Worm (Caenorhabditis elegans) whole organism, L2 larva: ENCODE data around the gene clec-243.

ENCODE experiments used
- aly-2 ChIP-seq: fragments of 150-350 bp; optimal IDR thresholded peaks from 2 replicates; lab custom pipeline; 2014; ENCODE audit warnings: missing biosample characterization, missing genetic modification characterization
- egl-27 ChIP-seq: sonication (generic microtip); optimal IDR thresholded peaks from 3 replicates; lab custom pipeline; 2017; ENCODE audit warnings: missing biosample characterization, missing genetic modification reagents, missing genetic modification characterization
- elt-3 ChIP-seq: sonication (generic microtip); optimal IDR thresholded peaks from 2 replicates; lab custom pipeline; 2017; ENCODE audit warnings: missing biosample characterization, missing genetic modification characterization
- unc-39 ChIP-seq: fragments of 150-350 bp; optimal IDR thresholded peaks from 2 replicates; lab custom pipeline; 2014; ENCODE audit warnings: missing biosample characterization, missing genetic modification characterization

ce11 chrV:17272112-17272511 lies 23.3 kb upstream of the clec-243 start:
- TF ChIP-seq egl-27 (tag; lab: Kevin White, UChicago) (no peak), aly-2 (no peak), unc-39 (no peak), elt-3 (tag; lab: Kevin White, UChicago) (no peak)
